Fruit fly (Drosophila melanogaster): ENCODE measurements around the gene boi.

Gene boi

dm6 chrX:2518361-2518760 lies 48.5 kb upstream of the boi start (continued):
- TF ChIP-seq D19A (tag; optimal IDR thresholded peaks at IDR 0.05) (no peak), bowl (GFP tag; IDR thresholded peaks at IDR 0.05) (no peak), Aef1 (GFP tag; IDR thresholded peaks at IDR 0.05) (no peak), E2f1 (GFP tag; IDR thresholded peaks at IDR 0.05) (no peak), CG11456 (GFP tag; IDR thresholded peaks at IDR 0.05) (no peak; the same call in 2 of the 3 replicates), BEAF-32 (GFP tag; optimal IDR thresholded peaks at IDR 0.05) (no peak), H15 (GFP tag; IDR thresholded peaks at IDR 0.05) (0 out of 3 replicates have a peak, but pooled peaks have one; percentile 36), dm (GFP tag; optimal IDR thresholded peaks at IDR 0.05) (no peak), tna (GFP tag; IDR thresholded peaks at IDR 0.05; ENCODE audit: partially characterized antibody) (no peak), CG6683 (GFP tag; optimal IDR thresholded peaks at IDR 0.05) (no peak), CG12942 (GFP tag; optimal IDR thresholded peaks at IDR 0.05) (no peak), Dref (GFP tag; IDR thresholded peaks at IDR 0.05) (no peak), ttk (GFP tag; IDR thresholded peaks at IDR 0.05) (no peak), fd102C (GFP tag; optimal IDR thresholded peaks at IDR 0.05) (no peak), Atf3 (GFP tag; optimal IDR thresholded peaks at IDR 0.05) (no peak), prd (optimal IDR thresholded peaks at IDR 0.05) (no peak), prd (GFP tag; IDR thresholded peaks at IDR 0.05) (peak; percentile 45; the same call in 1 of the 3 replicates), Sry-δ (GFP tag; optimal IDR thresholded peaks at IDR 0.05) (no peak), dmrt99B (tag; optimal IDR thresholded peaks at IDR 0.05) (peak; percentile 25), CG17328 (GFP tag; IDR thresholded peaks at IDR 0.05) (0 out of 2 replicates have a peak, but pooled peaks have one; percentile 21), CG1647 (GFP tag; optimal IDR thresholded peaks at IDR 0.05) (no peak), ATbp (GFP tag; optimal IDR thresholded peaks at IDR 0.05) (no peak), MTF-1 (GFP tag; optimal IDR thresholded peaks at IDR 0.05; ENCODE audit: borderline replicate concordance) (no peak), wor (GFP tag; IDR thresholded peaks at IDR 0.05) (no peak), CG10462 (GFP tag; optimal IDR thresholded peaks at IDR 0.05) (no peak), peb (GFP tag; IDR thresholded peaks at IDR 0.05) (no peak), Lpt (GFP tag; optimal IDR thresholded peaks at IDR 0.05) (no peak), esg (GFP tag; conservative IDR thresholded peaks at IDR 0.05) (no peak), CG32772 (GFP tag; IDR thresholded peaks at IDR 0.05) (peak; percentile 35; the same call in 1 of the 2 replicates), nerfin-1 (tag; optimal IDR thresholded peaks at IDR 0.05) (no peak)

- no peak for TF ChIP-seq HmgZ (tag; optimal IDR thresholded peaks at IDR 0.05)
- TF ChIP-seq Atf-2 (GFP tag; optimal IDR thresholded peaks at IDR 0.05), result peak; percentile 73
- no peak for TF ChIP-seq dpn (GFP tag; optimal IDR thresholded peaks at IDR 0.05)
- 0 out of 3 replicates have a peak, but pooled peaks have one; percentile 59 for TF ChIP-seq CG2199 (GFP tag; IDR thresholded peaks at IDR 0.05)
- TF ChIP-seq Nf-YC (tag; optimal IDR thresholded peaks at IDR 0.05), result peak; percentile 73
- peak; percentile 71 for TF ChIP-seq Nf-YB (GFP tag; optimal IDR thresholded peaks at IDR 0.05)
- peak; percentile 89 for TF ChIP-seq Deaf1 (tag; optimal IDR thresholded peaks at IDR 0.05)
- peak; percentile 96 for TF ChIP-seq CG11504 (tag; optimal IDR thresholded peaks at IDR 0.05)
Observed at dm6 chrX:2517525-2518294, 47.9 kb upstream of the boi start.

dm6 chrX:2516199-2516598 lies 46.4 kb upstream of the boi start:
- TF ChIP-seq CG9817 (tag; optimal IDR thresholded peaks at IDR 0.05), result no peak
- no peak for TF ChIP-seq CrebB (tag; optimal IDR thresholded peaks at IDR 0.05)
- TF ChIP-seq CG5180 (GFP tag; optimal IDR thresholded peaks at IDR 0.05), result no peak
- no peak for TF ChIP-seq so (GFP tag; IDR thresholded peaks at IDR 0.05)
- no peak for TF ChIP-seq pum (GFP tag; optimal IDR thresholded peaks at IDR 0.05)
- TF ChIP-seq CG4328 (GFP tag; optimal IDR thresholded peaks at IDR 0.05), result no peak
- TF ChIP-seq D19A (tag; optimal IDR thresholded peaks at IDR 0.05), result no peak
- no peak for TF ChIP-seq E2f1 (GFP tag; IDR thresholded peaks at IDR 0.05)

Data from whole organism, embryonic.